Worm (Caenorhabditis elegans): ENCODE measurements around the gene cyl-1.

The cyl-1 gene

ce11 chrV:12001747-12002456, 8.4 kb upstream of the cyl-1 start, which contains the start of gene gcy-33 (continued):
- TF ChIP-seq snpc-3.4 (tag; optimal IDR thresholded peaks at IDR 0.05) (peak; percentile 56), nhr-179 (tag; optimal IDR thresholded peaks at IDR 0.05) (peak; percentile 61), mel-28 (tag; optimal IDR thresholded peaks at IDR 0.05; ENCODE audit: borderline replicate concordance) (no peak), F55B11.4 (tag; optimal IDR thresholded peaks at IDR 0.05; ENCODE audit: borderline replicate concordance, insufficient read depth) (no peak), F52B5.7 (tag; optimal IDR thresholded peaks at IDR 0.05) (peak; percentile 85), egrh-3 (GFP tag; IDR thresholded peaks at IDR 0.05) (peak; percentile 43; the same call in 1 of the 2 replicates), hrde-1 (tag; optimal IDR thresholded peaks at IDR 0.05; ENCODE audit: borderline replicate concordance) (peak; percentile 83), Y56A3A.18 (GFP tag; IDR thresholded peaks at IDR 0.05) (peak; percentile 92), rpc-1 (optimal IDR thresholded peaks at IDR 0.05) (peak; percentile 87), rpc-1 (tag; optimal IDR thresholded peaks at IDR 0.05) (peak; percentile 88), ztf-18 (tag; optimal IDR thresholded peaks at IDR 0.05) (peak; percentile 75), B0261.1 (tag; optimal IDR thresholded peaks at IDR 0.05) (peak; percentile 95), xnd-1 (tag; optimal IDR thresholded peaks at IDR 0.05) (no peak), nfyb-1 (GFP tag; IDR thresholded peaks at IDR 0.05) (peak; percentile 95), egl-44 (GFP tag; IDR thresholded peaks at IDR 0.05) (peak; percentile 90), aptf-3 (GFP tag; IDR thresholded peaks at IDR 0.05) (0 out of 2 replicates have a peak, but pooled peaks have one; percentile 62), nfya-1 (tag; optimal IDR thresholded peaks at IDR 0.05; ENCODE audit: borderline replicate concordance, insufficient read depth) (no peak), him-1 (tag; optimal IDR thresholded peaks at IDR 0.05) (peak; percentile 93), madf-6 (GFP tag; IDR thresholded peaks at IDR 0.05) (peak; percentile 70), akir-1 (GFP tag; optimal IDR thresholded peaks at IDR 0.05) (peak; percentile 66), fkh-3 (tag; optimal IDR thresholded peaks at IDR 0.05) (peak; percentile 95), Y53G8AR.9 (GFP tag; conservative IDR thresholded peaks at IDR 0.05) (peak; percentile 66; the same call in 1 of the 2 replicates), chd-7 (tag; optimal IDR thresholded peaks at IDR 0.05) (peak; percentile 93), lin-40 (tag; optimal IDR thresholded peaks at IDR 0.05) (peak; percentile 87), sea-2 (GFP tag; IDR thresholded peaks at IDR 0.05) (no peak), attf-3 (GFP tag; conservative IDR thresholded peaks at IDR 0.05) (peak; percentile 67), tlf-1 (GFP tag; optimal IDR thresholded peaks at IDR 0.05) (peak; percentile 75), K12H6.12 (tag; optimal IDR thresholded peaks at IDR 0.05) (peak; percentile 70), sptf-2 (GFP tag; optimal IDR thresholded peaks at IDR 0.05) (peak; percentile 82), gei-17 (GFP tag; optimal IDR thresholded peaks at IDR 0.05) (peak; percentile 77), somi-1 (GFP tag; optimal IDR thresholded peaks at IDR 0.05) (peak; percentile 36), pbrm-1 (GFP tag; IDR thresholded peaks at IDR 0.05) (peak; percentile 82), dpff-1 (tag; optimal IDR thresholded peaks at IDR 0.05) (peak; percentile 75), rec-8 (tag; optimal IDR thresholded peaks at IDR 0.05) (peak; percentile 55 to 92), ztf-26 (tag; optimal IDR thresholded peaks at IDR 0.05) (peak; percentile 86), cebp-2 (GFP tag; IDR thresholded peaks at IDR 0.05) (peak; percentile 85; the same call in 1 of the 2 replicates), ceh-79 (tag; optimal IDR thresholded peaks at IDR 0.05) (no peak), Y79H2A.3 (GFP tag; conservative IDR thresholded peaks at IDR 0.05) (0 out of 2 replicates have a peak, but pooled peaks have one; percentile 19), lin-35 (GFP tag; optimal IDR thresholded peaks at IDR 0.05) (peak in 1 of 3 experiments; percentile 85), ama-1 (optimal IDR thresholded peaks at IDR 0.05) (no peak), ama-1 (GFP tag; optimal IDR thresholded peaks at IDR 0.05) (peak; percentile 13 to 80), F10E7.11 (tag; optimal IDR thresholded peaks at IDR 0.05) (peak; percentile 48), pha-4 (tag; optimal IDR thresholded peaks at IDR 0.05) (no peak), mxl-1 (tag; optimal IDR thresholded peaks at IDR 0.05) (peak; percentile 73), F33H1.4 (GFP tag; IDR thresholded peaks at IDR 0.05) (peak; percentile 29; the same call in 1 of the 2 replicates)

Measured in whole organism, young adult.